Fruit fly (Drosophila melanogaster) whole organism, embryonic: ENCODE data around the gene CG5386.

Experiments used
- CG15479 ChIP-seq: fragments of 200-800 bp; sonication (Bioruptor generic); optimal IDR thresholded peaks from 3 replicates; lab custom pipeline; 2019; ENCODE audit warnings: missing biosample characterization, mild to moderate bottlenecking, missing genetic modification characterization, moderate library complexity
- CG1647 ChIP-seq: fragments of 200-800 bp; sonication (Bioruptor generic); optimal IDR thresholded peaks from 3 replicates; lab custom pipeline; 2016; ENCODE audit warnings: missing biosample characterization, missing genetic modification characterization
- CG4617 ChIP-seq: fragments of 200-800 bp; sonication (Bioruptor generic); optimal IDR thresholded peaks from 3 replicates; lab custom pipeline; 2016; ENCODE audit warnings: missing biosample characterization, missing genetic modification characterization, borderline replicate concordance
- CG9609 ChIP-seq: fragments of 200-800 bp; sonication (Bioruptor generic); optimal IDR thresholded peaks from 3 replicates; lab custom pipeline; 2016; ENCODE audit warnings: missing biosample characterization, missing genetic modification characterization
- CG9876 ChIP-seq: fragments of 200-800 bp; sonication (Bioruptor generic); optimal IDR thresholded peaks from 2 replicates; lab custom pipeline; 2016; ENCODE audit warnings: missing biosample characterization, missing genetic modification characterization
- Camta ChIP-seq: fragments of 200-800 bp; sonication (Bioruptor generic); optimal IDR thresholded peaks from 2 replicates; lab custom pipeline; 2016; ENCODE audit warnings: missing biosample characterization, missing genetic modification characterization
- Side ChIP-seq: fragments of 200-800 bp; sonication (Bioruptor generic); optimal IDR thresholded peaks from 2 replicates; lab custom pipeline; 2016; ENCODE audit warnings: missing biosample characterization, missing genetic modification characterization
- lov ChIP-seq, 2 experiments: fragments of 200-800 bp in 1 of 2; fragments of >200 bp in 1 of 2; sonication (Bioruptor generic) in 1 of 2; IDR thresholded peaks in 1 of 2; optimal IDR thresholded peaks in 1 of 2; 2 replicates in 1 of 2; 3 replicates in 1 of 2; pipeline versions ENCODE4 v1.3.6 to Lab custom; 2017 to 2022; ENCODE audit warnings: missing biosample characterization in 1 of 2, missing genetic modification characterization in 1 of 2
- seq ChIP-seq: fragments of 200-800 bp; sonication (Bioruptor generic); IDR thresholded peaks from 2 replicates; pipeline ENCODE4 v1.3.6; 2022; ENCODE audit warnings: missing biosample characterization, missing genetic modification characterization
- usp ChIP-seq: fragments of >200 bp; optimal IDR thresholded peaks from 2 replicates; lab custom pipeline; 2017; ENCODE audit warnings: missing biosample characterization, missing genetic modification characterization

dm6 chr3R:22358810-22359209 lies 16.8 kb upstream of the CG5386 start:
- TF ChIP-seq Side (peak; percentile 12), CG9609 (peak; percentile 23), Camta (GFP tag; lab: Kevin White, UChicago) (peak; percentile 38), CG15479 (GFP tag; lab: Kevin White, UChicago) (peak; percentile 31), CG1647 (peak; percentile 20), usp (GFP tag; lab: Kevin White, UChicago) (no peak), seq (GFP tag; lab: Robert Waterston, UW) (peak; percentile 54; the same call in 1 of the 2 replicates), lov (optimal IDR thresholded peaks at IDR 0.05; lab: Kevin White, UChicago) (no peak), lov (GFP tag; IDR thresholded peaks at IDR 0.05; lab: Robert Waterston, UW) (peak; percentile 74; the same call in 1 of the 3 replicates), CG4617 (GFP tag; lab: Kevin White, UChicago) (no peak), CG9876 (GFP tag; lab: Kevin White, UChicago) (peak; percentile 6)
